Worm (Caenorhabditis elegans): ENCODE data around the gene mls-2.

DNA sequence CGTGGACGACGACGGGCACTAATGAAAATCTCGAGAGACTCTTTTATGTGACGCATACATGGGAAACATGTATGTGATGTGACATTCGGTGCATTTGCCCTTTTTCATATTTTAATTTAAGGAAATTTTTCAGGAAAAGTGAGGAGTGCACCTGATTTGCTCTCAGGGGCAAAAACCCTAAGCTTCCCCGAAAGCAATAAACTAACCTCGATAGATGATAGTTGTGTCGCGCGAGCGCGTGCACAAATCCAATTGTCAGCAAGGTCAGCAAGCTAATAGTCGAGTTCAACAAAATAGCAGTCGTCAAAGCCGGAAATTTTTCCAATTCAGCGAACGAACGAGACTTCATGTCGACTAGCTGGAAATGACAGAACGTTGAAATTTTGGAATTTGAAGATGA lies 43.3 kb downstream of the mls-2 start:
- no peak for TF ChIP-seq aly-1 (tag; optimal IDR thresholded peaks at IDR 0.05)
- no peak for TF ChIP-seq ama-1 (optimal IDR thresholded peaks at IDR 0.05)
- TF ChIP-seq hmg-4 (GFP tag; optimal IDR thresholded peaks at IDR 0.05): no peak
- TF ChIP-seq hnd-1 (tag; optimal IDR thresholded peaks at IDR 0.05): no peak
- no peak for TF ChIP-seq tra-4 (tag; optimal IDR thresholded peaks at IDR 0.05)
- TF ChIP-seq ceh-36 (tag; optimal IDR thresholded peaks at IDR 0.05): no peak
- no peak for TF ChIP-seq B0310.2 (tag; optimal IDR thresholded peaks at IDR 0.05)
- TF ChIP-seq tbx-11 (GFP tag; IDR thresholded peaks at IDR 0.05): no peak
- TF ChIP-seq pes-1 (GFP tag; IDR thresholded peaks at IDR 0.05): no peak
- no peak for TF ChIP-seq flt-1 (GFP tag; IDR thresholded peaks at IDR 0.05)
- no peak for TF ChIP-seq ceh-13 (GFP tag; optimal IDR thresholded peaks at IDR 0.05)
- no peak for TF ChIP-seq ets-7 (tag; optimal IDR thresholded peaks at IDR 0.05)
- no peak for TF ChIP-seq F13C5.2 (tag; optimal IDR thresholded peaks at IDR 0.05)
